Worm (Caenorhabditis elegans) whole organism, early embryonic: Measurements from ENCODE around the gene Y105C5B.19.

Experiments used
- B0310.2 ChIP-seq: sonication (generic microtip); optimal IDR thresholded peaks from 2 replicates; lab custom pipeline; 2016; ENCODE audit warnings: mild to moderate bottlenecking, missing genetic modification characterization, missing compliant biosample characterization
- F13C5.2 ChIP-seq: sonication (generic microtip); optimal IDR thresholded peaks from 2 replicates; lab custom pipeline; 2017; ENCODE audit warnings: mild to moderate bottlenecking, missing genetic modification characterization, inconsistent platforms, missing compliant biosample characterization
- aly-1 ChIP-seq: sonication (generic microtip); optimal IDR thresholded peaks from 2 replicates; lab custom pipeline; 2016; ENCODE audit warnings: missing genetic modification characterization, missing compliant biosample characterization
- ama-1 ChIP-seq: fragments of 150-350 bp; optimal IDR thresholded peaks from 2 replicates; lab custom pipeline; 2014
- ceh-13 ChIP-seq: fragments of 200-800 bp; sonication (Bioruptor generic); optimal IDR thresholded peaks from 2 replicates; lab custom pipeline; 2018; ENCODE audit warnings: mild to moderate bottlenecking, missing genetic modification characterization, missing compliant biosample characterization
- ceh-36 ChIP-seq: sonication (generic microtip); optimal IDR thresholded peaks from 2 replicates; lab custom pipeline; 2016; ENCODE audit warnings: missing genetic modification characterization, inconsistent platforms, missing compliant biosample characterization
- ets-7 ChIP-seq: sonication (generic microtip); optimal IDR thresholded peaks from 2 replicates; lab custom pipeline; 2016; ENCODE audit warnings: missing genotype, missing genetic modification characterization, missing compliant biosample characterization
- flt-1 ChIP-seq: fragments of 200-800 bp; sonication (Bioruptor generic); IDR thresholded peaks from 2 replicates; pipeline ENCODE4 v1.3.6; 2022; ENCODE audit warnings: missing genetic modification characterization, missing compliant biosample characterization
- hmbx-1 ChIP-seq: sonication (generic microtip); optimal IDR thresholded peaks from 2 replicates; lab custom pipeline; 2016; ENCODE audit warnings: mild to moderate bottlenecking, missing genetic modification characterization, missing compliant biosample characterization
- hmg-4 ChIP-seq: fragments of 200-800 bp; sonication (Bioruptor generic); optimal IDR thresholded peaks from 2 replicates; lab custom pipeline; 2018; ENCODE audit warnings: mild to moderate bottlenecking, missing genetic modification characterization, missing compliant biosample characterization
- hnd-1 ChIP-seq: sonication (generic microtip); optimal IDR thresholded peaks from 2 replicates; lab custom pipeline; 2016; ENCODE audit warnings: missing genetic modification characterization, missing compliant biosample characterization
- pes-1 ChIP-seq: fragments of 200-800 bp; sonication (Bioruptor generic); IDR thresholded peaks from 2 replicates; pipeline ENCODE4 v1.3.6; 2022; ENCODE audit warnings: missing genetic modification reagents, missing genetic modification characterization, missing compliant biosample characterization
- scrt-1 ChIP-seq: fragments of 200-800 bp; sonication (Bioruptor generic); IDR thresholded peaks from 2 replicates; pipeline ENCODE4 v1.3.6; 2022; ENCODE audit warnings: missing genetic modification characterization, missing compliant biosample characterization
- sea-1 ChIP-seq: fragments of 200-800 bp; sonication (Bioruptor generic); conservative IDR thresholded peaks from 2 replicates; pipeline ENCODE4 v1.3.6; 2022; ENCODE audit warnings: missing genetic modification characterization, missing compliant biosample characterization
- tbx-11 ChIP-seq: fragments of 200-800 bp; sonication (Bioruptor generic); IDR thresholded peaks from 2 replicates; pipeline ENCODE4 v1.3.6; 2022; ENCODE audit warnings: missing genetic modification characterization, missing compliant biosample characterization
- tbx-37 ChIP-seq: fragments of 200-800 bp; sonication (Bioruptor generic); conservative IDR thresholded peaks from 2 replicates; pipeline ENCODE4 v1.3.6; 2022; ENCODE audit warnings: missing genetic modification reagents, missing genetic modification characterization, missing compliant biosample characterization
- tra-4 ChIP-seq: sonication (generic microtip); optimal IDR thresholded peaks from 2 replicates; lab custom pipeline; 2017; ENCODE audit warnings: missing genetic modification characterization, missing compliant biosample characterization

Gene Y105C5B.19

ce11 chrIV:15961069-15961468, 22.7 kb downstream of the Y105C5B.19 start:
- TF ChIP-seq flt-1 (GFP tag; lab: Robert Waterston, UW) = no peak

ce11 chrIV:15955349-15955748, 28.4 kb downstream of the Y105C5B.19 start:
- TF ChIP-seq tra-4 (tag; lab: Kevin White, UChicago) = no peak
- no peak for TF ChIP-seq hmg-4 (GFP tag; lab: Kevin White, UChicago)
- no peak for TF ChIP-seq B0310.2
- no peak for TF ChIP-seq pes-1 (GFP tag; lab: Robert Waterston, UW)
- TF ChIP-seq sea-1 (GFP tag; lab: Robert Waterston, UW) = no peak
- no peak for TF ChIP-seq scrt-1 (GFP tag; lab: Robert Waterston, UW)
- no peak for TF ChIP-seq hnd-1 (tag; lab: Kevin White, UChicago)
- no peak for TF ChIP-seq ets-7 (tag; lab: Kevin White, UChicago)
- no peak for TF ChIP-seq tbx-37
- TF ChIP-seq F13C5.2 = no peak
- no peak for TF ChIP-seq tbx-11 (GFP tag; lab: Robert Waterston, UW)

DNA sequence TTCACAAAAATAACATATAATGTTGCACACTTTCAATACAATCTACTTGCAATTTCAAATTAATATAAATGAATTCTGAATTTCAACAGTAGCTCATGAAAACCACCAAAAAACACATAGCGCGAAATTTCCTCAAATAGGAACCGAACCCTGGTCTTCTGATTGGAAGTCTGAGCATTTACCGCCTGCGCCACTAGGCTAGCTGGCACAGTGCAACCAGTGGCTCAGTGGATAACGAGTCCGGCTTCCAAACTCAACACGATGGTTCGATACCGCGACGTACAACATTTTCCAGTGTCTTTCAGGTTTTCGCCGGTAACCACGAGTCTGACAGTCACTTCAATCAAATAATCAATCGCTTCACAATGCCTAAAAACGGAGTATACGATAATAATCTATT, 30.1 kb downstream of the Y105C5B.19 start:
- no peak for TF ChIP-seq scrt-1 (GFP tag; lab: Robert Waterston, UW)

- TF ChIP-seq tbx-11 (GFP tag; lab: Robert Waterston, UW) (no peak), hmg-4 (GFP tag; lab: Kevin White, UChicago) (no peak), F13C5.2 (no peak), tra-4 (tag; lab: Kevin White, UChicago) (no peak), ama-1 (lab: Kevin White, UChicago) (no peak), sea-1 (GFP tag; lab: Robert Waterston, UW) (no peak), B0310.2 (no peak), ceh-13 (GFP tag; lab: Kevin White, UChicago) (no peak), flt-1 (GFP tag; lab: Robert Waterston, UW) (no peak), ets-7 (tag; lab: Kevin White, UChicago) (no peak), aly-1 (tag; lab: Kevin White, UChicago) (no peak), ceh-36 (no peak)
Observed at ce11 chrIV:15951640-15952039, 32.1 kb downstream of the Y105C5B.19 start, which contains the start of gene Y105C5B.15. Gene Y105C5B.15, plus strand, starts transcription at chrIV:15951936.

DNA sequence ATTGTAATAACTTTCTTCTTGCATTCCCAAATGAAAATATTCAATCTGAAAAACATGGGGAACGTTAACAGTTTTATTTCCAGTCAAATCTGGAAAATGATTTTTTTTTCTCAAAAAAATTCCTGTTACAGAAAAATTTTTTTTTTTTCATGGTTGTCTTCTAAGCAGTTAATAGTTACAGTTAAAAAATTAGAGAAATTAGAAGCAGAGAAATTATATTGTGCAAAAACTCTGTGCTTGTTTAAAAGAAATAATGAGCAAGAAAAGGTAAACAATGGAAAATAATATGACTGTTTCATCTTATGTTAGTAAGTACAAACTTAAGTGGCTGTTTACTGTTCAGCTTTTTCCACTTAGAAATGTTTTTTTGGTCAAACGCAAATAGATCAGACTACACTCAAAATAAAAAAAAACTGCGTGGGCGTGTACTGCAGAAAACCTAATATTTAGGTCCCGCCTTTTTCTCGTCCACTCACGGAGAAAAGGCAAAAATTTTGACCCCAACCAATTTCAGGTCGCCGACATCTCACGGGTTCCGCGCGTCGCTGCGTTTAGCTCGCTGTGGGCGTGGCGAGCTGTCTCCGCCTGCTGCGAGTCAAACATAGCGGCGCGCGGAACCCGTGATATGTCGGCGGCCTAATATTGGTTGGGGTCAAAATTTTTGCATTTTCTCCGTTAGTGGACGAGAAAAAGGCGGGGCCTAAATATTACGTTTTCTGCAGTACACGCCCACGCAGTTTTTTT, 32.8 kb downstream of the Y105C5B.19 start, which contains the start of gene ifas-3:
TSS of gene ifas-3 (minus strand) at position 51 of the 744 bp plus-strand sequence.
- TF ChIP-seq tbx-37 (no peak), ets-7 (tag; lab: Kevin White, UChicago) (no peak), aly-1 (tag; lab: Kevin White, UChicago) (no peak), F13C5.2 (no peak), scrt-1 (GFP tag; lab: Robert Waterston, UW) (no peak), ceh-13 (GFP tag; lab: Kevin White, UChicago) (no peak), tra-4 (tag; lab: Kevin White, UChicago) (no peak), hmg-4 (GFP tag; lab: Kevin White, UChicago) (no peak), pes-1 (GFP tag; lab: Robert Waterston, UW) (no peak), ceh-36 (no peak), hmbx-1 (tag; lab: Kevin White, UChicago) (no peak), sea-1 (GFP tag; lab: Robert Waterston, UW) (no peak), B0310.2 (no peak)

DNA sequence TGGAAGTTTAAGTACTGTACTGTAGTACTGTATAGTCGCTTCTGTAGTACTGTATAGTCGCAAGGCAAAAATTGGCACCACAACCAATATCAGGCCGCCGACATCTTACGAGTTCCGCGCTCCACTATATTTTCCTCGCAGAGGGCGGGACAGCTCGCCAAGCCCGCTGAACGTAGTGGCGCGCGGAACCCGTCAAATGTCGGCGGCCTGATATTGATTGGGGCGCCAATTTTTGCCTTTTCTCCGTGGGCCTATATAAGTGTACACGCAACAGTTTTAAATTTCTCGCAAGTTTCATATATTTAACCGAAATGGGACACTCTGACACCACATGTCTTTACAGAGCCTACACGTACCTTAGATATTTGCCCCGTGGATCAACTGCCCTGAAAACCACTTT, 33.8 kb downstream of the Y105C5B.19 start:
- TF ChIP-seq pes-1 (GFP tag; lab: Robert Waterston, UW) (no peak), hmbx-1 (tag; lab: Kevin White, UChicago) (no peak)

DNA sequence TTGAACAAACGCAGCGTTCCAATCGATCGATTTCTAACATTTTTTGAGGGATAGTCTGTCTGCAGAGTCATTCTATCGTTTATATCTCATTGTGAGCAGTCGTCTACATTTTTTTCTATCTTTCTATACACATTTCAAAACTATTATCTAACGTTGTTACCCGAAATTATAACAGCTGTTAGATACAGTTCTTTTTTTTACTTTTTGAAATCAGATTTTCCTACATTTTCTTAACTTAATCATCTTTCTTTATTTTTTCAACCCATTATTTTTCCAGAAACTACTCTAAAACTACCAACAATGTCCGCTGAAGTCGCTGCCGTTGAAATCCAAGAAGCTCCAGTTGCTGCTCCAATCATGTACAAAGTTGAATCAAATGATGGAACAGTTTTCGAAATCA, 37.3 kb downstream of the Y105C5B.19 start, which contains the start of gene skr-10:
TSS of gene skr-10 (plus strand) at position 301 of the 400 bp plus-strand sequence.
- TF ChIP-seq sea-1 (GFP tag; lab: Robert Waterston, UW) = no peak

DNA sequence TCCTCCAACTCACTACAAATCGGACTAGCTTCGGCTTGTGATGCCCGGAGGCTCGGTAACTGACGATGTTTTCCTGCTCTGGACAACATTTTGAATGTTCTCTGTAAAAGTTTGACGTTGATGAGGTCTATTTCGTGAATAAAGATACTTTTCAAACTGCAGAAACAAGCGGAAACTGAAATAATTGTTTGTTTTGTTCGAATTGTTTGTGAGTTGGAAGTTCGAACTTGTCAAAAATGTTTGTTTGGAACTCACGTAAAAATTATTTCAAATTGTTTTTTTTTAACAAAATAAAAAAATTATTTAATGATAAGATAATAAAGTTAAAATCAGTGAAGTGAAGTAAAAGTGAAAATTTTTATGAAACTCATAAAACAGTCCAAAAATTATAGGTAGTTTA, 42.4 kb downstream of the Y105C5B.19 start, which contains the start of gene Y105C5B.11:
TSS of gene Y105C5B.11 (minus strand) at position 101 of the 400 bp plus-strand sequence.
- no peak for TF ChIP-seq tbx-37

- TF ChIP-seq pes-1 (GFP tag; lab: Robert Waterston, UW) (no peak), tra-4 (tag; lab: Kevin White, UChicago) (no peak)
Observed at ce11 chrIV:15940811-15941210, 43.0 kb downstream of the Y105C5B.19 start.

DNA sequence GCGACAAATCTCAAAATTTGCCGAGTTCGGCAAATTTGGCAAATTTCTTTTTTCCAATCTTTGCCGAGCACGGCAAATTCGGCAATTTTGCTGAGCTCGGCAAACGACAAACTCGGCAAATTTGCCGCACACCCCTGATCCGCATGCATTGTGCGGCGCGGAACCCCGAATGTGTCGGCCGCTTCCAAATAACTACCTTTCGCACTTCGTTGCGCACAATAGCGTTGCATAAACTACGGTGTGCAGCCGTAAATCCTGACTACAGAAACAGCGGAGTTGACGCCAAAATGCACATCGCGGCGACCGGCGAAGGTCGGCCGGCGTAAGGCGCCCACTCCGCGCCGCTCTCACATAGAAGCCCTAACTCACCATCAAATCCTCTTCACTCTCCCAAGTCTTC, 45.3 kb downstream of the Y105C5B.19 start:
- TF ChIP-seq pes-1 (GFP tag; lab: Robert Waterston, UW) (no peak), ceh-13 (GFP tag; lab: Kevin White, UChicago) (no peak), hmg-4 (GFP tag; lab: Kevin White, UChicago) (no peak), sea-1 (GFP tag; lab: Robert Waterston, UW) (no peak), hnd-1 (tag; lab: Kevin White, UChicago) (no peak), scrt-1 (GFP tag; lab: Robert Waterston, UW) (no peak), B0310.2 (no peak), F13C5.2 (no peak), ama-1 (lab: Kevin White, UChicago) (no peak), tbx-37 (no peak), ets-7 (tag; lab: Kevin White, UChicago) (no peak), hmbx-1 (tag; lab: Kevin White, UChicago) (no peak), flt-1 (GFP tag; lab: Robert Waterston, UW) (no peak), aly-1 (tag; lab: Kevin White, UChicago) (no peak)
